Fruit fly (Drosophila melanogaster) whole organism, embryonic: ENCODE data around the gene HUWE1.

Experiments used
- Asciz ChIP-seq: fragments of 200-800 bp; sonication (Bioruptor generic); optimal IDR thresholded peaks from 2 replicates; lab custom pipeline; 2017; ENCODE audit warnings: missing biosample characterization, mild to moderate bottlenecking, missing genetic modification characterization, missing genetic modification reagents
- Bgb ChIP-seq: fragments of 200-800 bp; sonication (Bioruptor generic); IDR thresholded peaks from 2 replicates; pipeline ENCODE4 v1.3.6; 2022; ENCODE audit warnings: missing biosample characterization, missing genetic modification characterization; ENCODE audit not compliant: partially characterized antibody
- Bteb2 ChIP-seq: fragments of 200-800 bp; sonication (Bioruptor generic); optimal IDR thresholded peaks from 2 replicates; lab custom pipeline; 2016; ENCODE audit warnings: missing biosample characterization, missing genetic modification characterization
- CG10543 ChIP-seq: fragments of 200-800 bp; sonication (Bioruptor generic); optimal IDR thresholded peaks from 3 replicates; lab custom pipeline; 2017; ENCODE audit warnings: missing biosample characterization, mild to moderate bottlenecking, missing genetic modification characterization, moderate library complexity
- CG11504 ChIP-seq: fragments of 200-800 bp; sonication (Bioruptor generic); optimal IDR thresholded peaks from 3 replicates; lab custom pipeline; 2019; ENCODE audit warnings: missing biosample characterization, mild to moderate bottlenecking, missing genetic modification characterization, moderate library complexity
- CG11696 ChIP-seq: fragments of 200-800 bp; sonication (Bioruptor generic); IDR thresholded peaks from 2 replicates; pipeline ENCODE4 v1.3.6; 2022; ENCODE audit warnings: missing biosample characterization, missing genetic modification characterization
- CG13123 ChIP-seq: fragments of 200-800 bp; sonication (Bioruptor generic); optimal IDR thresholded peaks from 2 replicates; lab custom pipeline; 2016; ENCODE audit warnings: missing biosample characterization, missing genetic modification characterization
- CG14860 ChIP-seq: fragments of 200-800 bp; sonication (Bioruptor generic); IDR thresholded peaks from 3 replicates; pipeline ENCODE4 v1.3.6; 2022; ENCODE audit warnings: missing biosample characterization, missing genetic modification characterization; ENCODE audit not compliant: partially characterized antibody
- CG15073 ChIP-seq: fragments of 200-800 bp; sonication (Bioruptor generic); optimal IDR thresholded peaks from 2 replicates; lab custom pipeline; 2016; ENCODE audit warnings: missing biosample characterization, missing genetic modification characterization
- CG16779 ChIP-seq: fragments of 200-800 bp; sonication (Bioruptor generic); IDR thresholded peaks from 2 replicates; pipeline ENCODE4 v1.3.6; 2022; ENCODE audit warnings: missing biosample characterization, missing genetic modification characterization
- CG1832 ChIP-seq: fragments of 200-800 bp; sonication (Bioruptor generic); optimal IDR thresholded peaks from 2 replicates; lab custom pipeline; 2017; ENCODE audit warnings: missing biosample characterization, mild to moderate bottlenecking, missing genetic modification characterization, inconsistent platforms
- CG2889 ChIP-seq: fragments of 200-800 bp; sonication (Bioruptor generic); IDR thresholded peaks from 3 replicates; pipeline ENCODE4 v1.3.6; 2022; ENCODE audit warnings: missing biosample characterization, missing genetic modification characterization
- CG30020 ChIP-seq: fragments of 200-800 bp; optimal IDR thresholded peaks from 2 replicates; lab custom pipeline; 2019; ENCODE audit warnings: missing biosample characterization, mild to moderate bottlenecking, missing genetic modification characterization, moderate library complexity
- CG30431 ChIP-seq: fragments of 200-800 bp; sonication (Bioruptor generic); optimal IDR thresholded peaks from 2 replicates; lab custom pipeline; 2017; ENCODE audit warnings: missing biosample characterization, missing genetic modification characterization
- CG3407 ChIP-seq: fragments of 200-800 bp; sonication (Bioruptor generic); optimal IDR thresholded peaks from 2 replicates; lab custom pipeline; 2018; ENCODE audit warnings: missing biosample characterization, mild to moderate bottlenecking, missing genetic modification characterization
- CG3995 ChIP-seq: fragments of 200-800 bp; sonication (Bioruptor generic); optimal IDR thresholded peaks from 3 replicates; lab custom pipeline; 2016; ENCODE audit warnings: missing biosample characterization, missing genetic modification characterization
- CG6689 ChIP-seq: fragments of 200-800 bp; sonication (Bioruptor generic); IDR thresholded peaks from 2 replicates; pipeline ENCODE4 v1.3.6; 2022; ENCODE audit warnings: missing biosample characterization, missing genetic modification characterization
- CG6813 ChIP-seq: fragments of 200-800 bp; sonication (Bioruptor generic); optimal IDR thresholded peaks from 2 replicates; lab custom pipeline; 2017; ENCODE audit warnings: missing biosample characterization, missing genetic modification characterization, mild to moderate bottlenecking, moderate library complexity, missing genetic modification reagents
- CG7745 ChIP-seq: fragments of 200-800 bp; sonication (Bioruptor generic); optimal IDR thresholded peaks from 2 replicates; lab custom pipeline; 2018; ENCODE audit warnings: missing biosample characterization, mild to moderate bottlenecking, missing genetic modification characterization, moderate library complexity
- CG8359 ChIP-seq: fragments of 200-800 bp; sonication (Bioruptor generic); optimal IDR thresholded peaks from 2 replicates; lab custom pipeline; 2017; ENCODE audit warnings: missing biosample characterization, mild to moderate bottlenecking, missing genetic modification characterization, borderline replicate concordance
- CG9437 ChIP-seq: fragments of 200-800 bp; sonication (Bioruptor generic); optimal IDR thresholded peaks from 2 replicates; lab custom pipeline; 2018; ENCODE audit warnings: missing biosample characterization, mild to moderate bottlenecking, missing genetic modification characterization
- CG9817 ChIP-seq: fragments of 200-800 bp; sonication (Bioruptor generic); optimal IDR thresholded peaks from 2 replicates; lab custom pipeline; 2018; ENCODE audit warnings: missing biosample characterization, mild to moderate bottlenecking, missing genetic modification characterization, moderate library complexity
- Drgx ChIP-seq: fragments of 200-800 bp; sonication (Bioruptor generic); IDR thresholded peaks from 2 replicates; pipeline ENCODE4 v1.3.6; 2022; ENCODE audit warnings: missing biosample characterization, missing genetic modification characterization
- ERR ChIP-seq: fragments of 200-800 bp; sonication (Bioruptor generic); optimal IDR thresholded peaks from 2 replicates; lab custom pipeline; 2016; ENCODE audit warnings: missing biosample characterization, missing genetic modification characterization
- Gug ChIP-seq: fragments of 200-800 bp; sonication (Bioruptor generic); IDR thresholded peaks from 4 replicates; pipeline ENCODE4 v1.3.6; 2022; ENCODE audit warnings: missing biosample characterization, missing genetic modification characterization
- H2.0 ChIP-seq: fragments of 200-800 bp; sonication (Bioruptor generic); IDR thresholded peaks from 2 replicates; pipeline ENCODE4 v1.3.6; 2022; ENCODE audit warnings: missing biosample characterization, missing genetic modification characterization
- HLH4C ChIP-seq: fragments of 200-800 bp; sonication (Bioruptor generic); IDR thresholded peaks from 3 replicates; pipeline ENCODE4 v1.3.6; 2022; ENCODE audit warnings: missing biosample characterization, missing genetic modification characterization; ENCODE audit not compliant: partially characterized antibody
- Hr3 ChIP-seq: fragments of 200-800 bp; sonication (Bioruptor generic); optimal IDR thresholded peaks from 3 replicates; lab custom pipeline; 2016; ENCODE audit warnings: missing biosample characterization, missing genetic modification characterization
- Ravus ChIP-seq: fragments of 200-800 bp; sonication (Bioruptor generic); IDR thresholded peaks from 2 replicates; pipeline ENCODE4 v1.3.6; 2022; ENCODE audit warnings: missing biosample characterization, missing genetic modification characterization
- Sry-β ChIP-seq: fragments of 200-800 bp; sonication (Bioruptor generic); optimal IDR thresholded peaks from 2 replicates; lab custom pipeline; 2018; ENCODE audit warnings: missing biosample characterization, mild to moderate bottlenecking, missing genetic modification characterization, moderate library complexity
- ac ChIP-seq: fragments of 200-800 bp; sonication (Bioruptor generic); optimal IDR thresholded peaks from 3 replicates; lab custom pipeline; 2017; ENCODE audit warnings: missing biosample characterization, mild to moderate bottlenecking, missing genetic modification characterization
- bbx ChIP-seq: fragments of 200-800 bp; sonication (Bioruptor generic); IDR thresholded peaks from 2 replicates; pipeline ENCODE4 v1.3.6; 2022; ENCODE audit warnings: missing biosample characterization, missing genetic modification characterization; ENCODE audit not compliant: partially characterized antibody
- caup ChIP-seq: fragments of 200-800 bp; sonication (Bioruptor generic); optimal IDR thresholded peaks from 3 replicates; lab custom pipeline; 2017; ENCODE audit warnings: missing biosample characterization, mild to moderate bottlenecking, missing genetic modification characterization, moderate library complexity; ENCODE audit not compliant: severe bottlenecking
- ci ChIP-seq: fragments of 200-800 bp; sonication (Bioruptor generic); IDR thresholded peaks from 3 replicates; pipeline ENCODE4 v1.3.6; 2022; ENCODE audit warnings: missing biosample characterization, missing genetic modification characterization
- crc ChIP-seq: fragments of 200-800 bp; sonication (Bioruptor generic); optimal IDR thresholded peaks from 2 replicates; lab custom pipeline; 2016; ENCODE audit warnings: missing biosample characterization, missing genetic modification characterization
- disco-r ChIP-seq: fragments of 200-800 bp; sonication (Bioruptor generic); optimal IDR thresholded peaks from 2 replicates; lab custom pipeline; 2016; ENCODE audit warnings: missing biosample characterization, missing genetic modification characterization
- eve ChIP-seq, 2 experiments: fragments of >200 bp; optimal IDR thresholded peaks; 2 replicates each; lab custom pipeline; 2017; ENCODE audit warnings: missing biosample characterization in 2 of 2, missing genetic modification characterization in 2 of 2
- fd102C ChIP-seq: fragments of 200-800 bp; sonication (Bioruptor generic); optimal IDR thresholded peaks from 2 replicates; lab custom pipeline; 2018; ENCODE audit warnings: missing biosample characterization, mild to moderate bottlenecking, missing genetic modification characterization, moderate library complexity
- fu2 ChIP-seq: fragments of 200-800 bp; sonication (Bioruptor generic); optimal IDR thresholded peaks from 2 replicates; lab custom pipeline; 2016; ENCODE audit warnings: missing biosample characterization, missing genetic modification characterization
- grn ChIP-seq: fragments of 200-800 bp; sonication (Bioruptor generic); optimal IDR thresholded peaks from 3 replicates; lab custom pipeline; 2017; ENCODE audit warnings: missing biosample characterization, missing genetic modification characterization
- gsb-n ChIP-seq: fragments of 200-800 bp; sonication (Bioruptor generic); optimal IDR thresholded peaks from 3 replicates; lab custom pipeline; 2018; ENCODE audit warnings: missing biosample characterization, mild to moderate bottlenecking, missing genetic modification characterization
- ham ChIP-seq: fragments of 200-800 bp; sonication (Bioruptor generic); IDR thresholded peaks from 2 replicates; pipeline ENCODE4 v1.3.6; 2022; ENCODE audit warnings: missing biosample characterization, missing genetic modification characterization
- kni ChIP-seq: fragments of 200-800 bp; sonication (Bioruptor generic); optimal IDR thresholded peaks from 3 replicates; lab custom pipeline; 2017; ENCODE audit warnings: mild to moderate bottlenecking, missing biosample characterization, missing genetic modification reagents, missing genetic modification characterization
- knrl ChIP-seq: fragments of 200-800 bp; sonication (Bioruptor generic); IDR thresholded peaks from 3 replicates; pipeline ENCODE4 v1.3.6; 2022; ENCODE audit warnings: missing biosample characterization, missing genetic modification characterization; ENCODE audit not compliant: partially characterized antibody
- lmd ChIP-seq: fragments of 200-800 bp; sonication (Bioruptor generic); IDR thresholded peaks from 2 replicates; pipeline ENCODE4 v1.3.6; 2022; ENCODE audit warnings: missing biosample characterization, missing genetic modification characterization
- luna ChIP-seq: fragments of 200-800 bp; sonication (Bioruptor generic); optimal IDR thresholded peaks from 2 replicates; lab custom pipeline; 2016; ENCODE audit warnings: missing biosample characterization, missing genetic modification characterization
- nerfin-1 ChIP-seq: fragments of 200-800 bp; sonication (Bioruptor generic); optimal IDR thresholded peaks from 3 replicates; lab custom pipeline; 2019; ENCODE audit warnings: missing biosample characterization, mild to moderate bottlenecking, missing genetic modification characterization, moderate library complexity
- pfk ChIP-seq: fragments of 200-800 bp; sonication (Bioruptor generic); optimal IDR thresholded peaks from 2 replicates; lab custom pipeline; 2018; ENCODE audit warnings: missing biosample characterization, mild to moderate bottlenecking, missing genetic modification characterization, moderate library complexity
- pum ChIP-seq: fragments of 200-800 bp; sonication (Bioruptor generic); optimal IDR thresholded peaks from 2 replicates; lab custom pipeline; 2016; ENCODE audit warnings: missing biosample characterization, missing genetic modification characterization
- toy ChIP-seq: fragments of 200-800 bp; sonication (Bioruptor generic); IDR thresholded peaks from 2 replicates; pipeline ENCODE4 v1.3.6; 2022; ENCODE audit warnings: missing biosample characterization, missing genetic modification characterization
- wor ChIP-seq: fragments of 200-800 bp; sonication (Bioruptor generic); IDR thresholded peaks from 2 replicates; pipeline ENCODE4 v1.3.6; 2022; ENCODE audit warnings: missing biosample characterization, missing genetic modification characterization

Gene HUWE1

DNA sequence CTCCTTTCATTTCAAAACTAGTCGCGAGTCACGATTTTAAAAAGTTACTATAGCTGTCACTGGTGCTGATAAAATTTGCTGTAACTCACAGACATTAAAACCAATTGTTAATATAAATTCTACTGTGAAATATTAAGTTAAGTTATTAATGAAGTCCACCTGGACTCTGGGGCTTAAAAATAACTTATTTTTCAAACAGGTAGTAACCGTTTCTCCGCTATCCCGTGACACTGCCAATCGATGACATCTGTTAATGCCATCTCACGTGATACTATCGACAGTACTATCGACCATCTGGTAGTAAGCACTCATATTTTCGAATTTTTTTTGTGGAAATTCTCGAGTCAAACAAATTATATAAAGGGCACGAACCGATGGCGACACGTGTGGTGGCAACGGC lies 21.6 kb downstream of the HUWE1 start, which contains the start of the genes CG12379 and MagR (continued):
- peak; percentile 86 for TF ChIP-seq knrl (GFP tag; lab: Robert Waterston, UW)
- TF ChIP-seq CG6813 (GFP tag; lab: Kevin White, UChicago): no peak
- no peak for TF ChIP-seq ERR
- TF ChIP-seq CG11696: no peak
- TF ChIP-seq bbx: peak; percentile 60
- TF ChIP-seq CG14860 (GFP tag; lab: Robert Waterston, UW): peak; percentile 77
- peak; percentile 87 for TF ChIP-seq Sry-β
- no peak for TF ChIP-seq eve (GFP tag; optimal IDR thresholded peaks at IDR 0.05; lab: Kevin White, UChicago)
- TF ChIP-seq HLH4C: peak; percentile 79
- no peak for TF ChIP-seq pfk (GFP tag; lab: Kevin White, UChicago)
- peak; percentile 28; the same call in 1 of the 2 replicates for TF ChIP-seq CG6689 (GFP tag; lab: Robert Waterston, UW)
- TF ChIP-seq toy (GFP tag; lab: Robert Waterston, UW): no peak
- no peak for TF ChIP-seq CG10543 (GFP tag; lab: Kevin White, UChicago)
- TF ChIP-seq CG2889: no peak
- TF ChIP-seq ci (GFP tag; lab: Robert Waterston, UW): no peak
- TF ChIP-seq kni: peak; percentile 43
- TF ChIP-seq CG3995 (GFP tag; lab: Kevin White, UChicago): peak; percentile 100
- TF ChIP-seq fu2 (GFP tag; lab: Kevin White, UChicago): peak; percentile 27
- TF ChIP-seq nerfin-1: peak; percentile 79
- peak; percentile 54 for TF ChIP-seq Hr3 (GFP tag; lab: Kevin White, UChicago)
- TF ChIP-seq CG16779: no peak
- no peak for TF ChIP-seq ham (GFP tag; lab: Robert Waterston, UW)
- no peak for TF ChIP-seq fd102C
- no peak for TF ChIP-seq CG15073 (GFP tag; lab: Kevin White, UChicago)
- no peak for TF ChIP-seq Ravus (GFP tag; lab: Robert Waterston, UW)
- TF ChIP-seq CG30020 (tag; lab: Kevin White, UChicago): peak; percentile 75
- TF ChIP-seq CG3407: no peak
- TF ChIP-seq CG7745 (tag; lab: Kevin White, UChicago): no peak
- no peak for TF ChIP-seq CG1832
- peak; percentile 18 for TF ChIP-seq disco-r (GFP tag; lab: Kevin White, UChicago)
- TF ChIP-seq Drgx: no peak
- TF ChIP-seq pum: peak; percentile 55
- TF ChIP-seq Bteb2 (GFP tag; lab: Kevin White, UChicago): peak; percentile 16
- TF ChIP-seq Asciz (GFP tag; lab: Kevin White, UChicago): no peak
- no peak for TF ChIP-seq CG13123 (GFP tag; lab: Kevin White, UChicago)
- no peak for TF ChIP-seq wor (GFP tag; lab: Robert Waterston, UW)
- TF ChIP-seq Gug (GFP tag; lab: Robert Waterston, UW): peak; percentile 52; the same call in 1 of the 4 replicates
- peak; percentile 16 for TF ChIP-seq CG9437 (GFP tag; lab: Kevin White, UChicago)
- TF ChIP-seq luna (GFP tag; lab: Kevin White, UChicago): no peak
- no peak for TF ChIP-seq caup (GFP tag; lab: Kevin White, UChicago)
- no peak for TF ChIP-seq H2.0
- TF ChIP-seq CG9817 (tag; lab: Kevin White, UChicago): peak; percentile 73
- no peak for TF ChIP-seq CG8359 (GFP tag; lab: Kevin White, UChicago)
- no peak for TF ChIP-seq CG11504 (tag; lab: Kevin White, UChicago)
- no peak for TF ChIP-seq grn (GFP tag; lab: Kevin White, UChicago)
- TF ChIP-seq Bgb (GFP tag; lab: Robert Waterston, UW): peak; percentile 61; the same call in 1 of the 2 replicates
- TF ChIP-seq gsb-n: no peak
- peak; percentile 62 for TF ChIP-seq lmd (GFP tag; lab: Robert Waterston, UW)
- TF ChIP-seq crc (GFP tag; lab: Kevin White, UChicago): peak; percentile 35
- TF ChIP-seq ac (GFP tag; lab: Kevin White, UChicago): no peak
- no peak for TF ChIP-seq CG30431 (GFP tag; lab: Kevin White, UChicago)
